Worm (Caenorhabditis elegans) whole organism, mixed stage, embryonic: Measurements from ENCODE around the gene sra-38.

Source experiments
- nhr-12 ChIP-seq: fragments of 150-350 bp; optimal IDR thresholded peaks from 2 replicates; lab custom pipeline; 2014; ENCODE audit warnings: missing biosample characterization, missing genetic modification characterization
- unc-39 ChIP-seq: fragments of 150-350 bp; optimal IDR thresholded peaks from 2 replicates; lab custom pipeline; 2014; ENCODE audit warnings: missing biosample characterization, missing genetic modification characterization

- TF ChIP-seq nhr-12 (tag; lab: Kevin White, UChicago) (no peak), unc-39 (tag; lab: Kevin White, UChicago) (no peak)
These were observed 36.8 kb upstream of the sra-38 start for ce11 chrX:13936719-13937118.
